Worm (Caenorhabditis elegans) whole organism, young adult: ENCODE results near the gene C04G2.10.

Experiments used
- B0035.1 ChIP-seq: sonication (generic microtip); optimal IDR thresholded peaks from 2 replicates; lab custom pipeline; 2016; ENCODE audit warnings: missing genetic modification characterization, mild to moderate bottlenecking, missing compliant biosample characterization, missing genotype, missing genetic modification reagents
- F22D6.2 ChIP-seq: sonication (generic microtip); optimal IDR thresholded peaks from 2 replicates; lab custom pipeline; 2016; ENCODE audit warnings: mild to moderate bottlenecking, missing genetic modification characterization, missing compliant biosample characterization
- F33H1.4 ChIP-seq: fragments of 200-800 bp; sonication (Bioruptor generic); IDR thresholded peaks from 2 replicates; pipeline ENCODE4 v1.3.6; 2022; ENCODE audit warnings: missing genetic modification reagents, missing genetic modification characterization, missing compliant biosample characterization
- F37B4.10 ChIP-seq: fragments of 200-800 bp; sonication (Bioruptor generic); IDR thresholded peaks from 2 replicates; pipeline ENCODE4 v1.3.6; 2022; ENCODE audit warnings: missing genetic modification characterization, missing compliant biosample characterization
- F49E8.2 ChIP-seq: sonication (generic microtip); optimal IDR thresholded peaks from 3 replicates; lab custom pipeline; 2017; ENCODE audit warnings: missing genetic modification characterization, mild to moderate bottlenecking, missing compliant biosample characterization, antibody characterized with exemption, moderate library complexity; ENCODE audit not compliant: insufficient read depth
- F57A8.1 ChIP-seq: fragments of 200-800 bp; sonication (Bioruptor generic); optimal IDR thresholded peaks from 2 replicates; lab custom pipeline; 2018; ENCODE audit warnings: mild to moderate bottlenecking, missing genetic modification characterization, moderate library complexity, missing compliant biosample characterization
- K11D2.4 ChIP-seq: fragments of 200-800 bp; sonication (Bioruptor generic); IDR thresholded peaks from 2 replicates; pipeline ENCODE4 v1.3.6; 2022; ENCODE audit warnings: missing genetic modification reagents, missing genetic modification characterization, missing compliant biosample characterization
- T07F8.4 ChIP-seq: sonication (generic microtip); optimal IDR thresholded peaks from 2 replicates; lab custom pipeline; 2016; ENCODE audit warnings: mild to moderate bottlenecking, missing genetic modification characterization, moderate library complexity, missing compliant biosample characterization
- Y53G8AR.9 ChIP-seq: fragments of 200-800 bp; sonication (Bioruptor generic); conservative IDR thresholded peaks from 2 replicates; pipeline ENCODE4 v1.3.6; 2022; ENCODE audit warnings: missing genetic modification reagents, missing genetic modification characterization, missing compliant biosample characterization
- Y56A3A.18 ChIP-seq: fragments of 200-800 bp; sonication (Bioruptor generic); IDR thresholded peaks from 2 replicates; pipeline ENCODE4 v1.3.6; 2022; ENCODE audit warnings: missing genetic modification reagents, missing genetic modification characterization, missing compliant biosample characterization
- akir-1 ChIP-seq: fragments of 200-800 bp; sonication (Bioruptor generic); optimal IDR thresholded peaks from 2 replicates; lab custom pipeline; 2018; ENCODE audit warnings: mild to moderate bottlenecking, missing genetic modification characterization, moderate library complexity, missing compliant biosample characterization
- atf-7 ChIP-seq: sonication (generic microtip); optimal IDR thresholded peaks from 2 replicates; lab custom pipeline; 2017; ENCODE audit warnings: mild to moderate bottlenecking, missing genetic modification characterization, missing compliant biosample characterization
- athp-1 ChIP-seq: sonication (generic microtip); optimal IDR thresholded peaks from 2 replicates; lab custom pipeline; 2017; ENCODE audit warnings: mild to moderate bottlenecking, missing genetic modification characterization, missing compliant biosample characterization
- attf-3 ChIP-seq: fragments of 200-800 bp; sonication (Bioruptor generic); conservative IDR thresholded peaks from 2 replicates; pipeline ENCODE4 v1.3.6; 2022; ENCODE audit warnings: missing genetic modification reagents, missing genetic modification characterization, missing compliant biosample characterization
- bed-2 ChIP-seq: fragments of 200-800 bp; sonication (Bioruptor generic); IDR thresholded peaks from 2 replicates; pipeline ENCODE4 v1.3.6; 2022; ENCODE audit warnings: missing genetic modification reagents, missing genetic modification characterization, missing compliant biosample characterization
- cebp-1 ChIP-seq, 2 experiments: fragments of 200-800 bp in 1 of 2; sonication (Bioruptor generic) in 1 of 2; sonication (generic microtip) in 1 of 2; IDR thresholded peaks in 1 of 2; optimal IDR thresholded peaks in 1 of 2; 2 replicates each; pipeline versions ENCODE4 v1.3.6 to Lab custom; 2017 to 2022; ENCODE audit warnings: missing compliant biosample characterization in 2 of 2, missing genetic modification characterization in 2 of 2, mild to moderate bottlenecking in 1 of 2, missing genetic modification reagents in 1 of 2, moderate library complexity in 1 of 2
- dox-1 ChIP-seq: fragments of 200-800 bp; sonication (Bioruptor generic); IDR thresholded peaks from 2 replicates; pipeline ENCODE4 v1.3.6; 2022; ENCODE audit warnings: missing genetic modification reagents, missing genetic modification characterization, missing compliant biosample characterization
- egl-44 ChIP-seq: fragments of 200-800 bp; sonication (Bioruptor generic); IDR thresholded peaks from 2 replicates; pipeline ENCODE4 v1.3.6; 2022; ENCODE audit warnings: missing genetic modification reagents, missing genetic modification characterization, missing compliant biosample characterization
- gei-17 ChIP-seq: fragments of 200-800 bp; sonication (Bioruptor generic); optimal IDR thresholded peaks from 2 replicates; lab custom pipeline; 2018; ENCODE audit warnings: mild to moderate bottlenecking, missing genetic modification characterization, missing compliant biosample characterization
- let-526 ChIP-seq: fragments of 200-800 bp; sonication (Bioruptor generic); IDR thresholded peaks from 2 replicates; pipeline ENCODE4 v1.3.6; 2022; ENCODE audit warnings: missing genetic modification reagents, missing genetic modification characterization, missing compliant biosample characterization
- let-607 ChIP-seq, 2 experiments: fragments of 200-800 bp in 1 of 2; sonication (Bioruptor generic) in 1 of 2; sonication (generic microtip) in 1 of 2; optimal IDR thresholded peaks; 2 replicates each; lab custom pipeline; 2016 to 2018; ENCODE audit warnings: mild to moderate bottlenecking in 2 of 2, missing compliant biosample characterization in 2 of 2, missing genetic modification characterization in 2 of 2, moderate library complexity in 2 of 2, missing genotype in 1 of 2
- lin-26 ChIP-seq: fragments of 200-800 bp; sonication (Bioruptor generic); IDR thresholded peaks from 2 replicates; pipeline ENCODE4 v1.3.6; 2022; ENCODE audit warnings: missing genetic modification reagents, missing genetic modification characterization, missing compliant biosample characterization
- lin-35 ChIP-seq, 3 experiments: fragments of 150-350 bp in 2 of 3; sonication (generic microtip) in 1 of 3; optimal IDR thresholded peaks; 2 replicates each; lab custom pipeline; 2014 to 2018; ENCODE audit warnings: missing biosample characterization in 3 of 3, missing genetic modification characterization in 3 of 3, missing genetic modification reagents in 3 of 3
- lsl-1 ChIP-seq: fragments of 200-800 bp; sonication (Bioruptor generic); optimal IDR thresholded peaks from 2 replicates; lab custom pipeline; 2018; ENCODE audit warnings: mild to moderate bottlenecking, missing genetic modification characterization, moderate library complexity, missing compliant biosample characterization
- lsy-27 ChIP-seq: sonication (generic microtip); optimal IDR thresholded peaks from 2 replicates; lab custom pipeline; 2017; ENCODE audit warnings: missing genetic modification characterization, mild to moderate bottlenecking, missing compliant biosample characterization, antibody characterized with exemption, missing genotype, borderline replicate concordance; ENCODE audit not compliant: insufficient read depth
- madf-6 ChIP-seq: fragments of 200-800 bp; sonication (Bioruptor generic); IDR thresholded peaks from 2 replicates; pipeline ENCODE4 v1.3.6; 2022; ENCODE audit warnings: missing genetic modification reagents, missing genetic modification characterization, missing compliant biosample characterization
- madf-8 ChIP-seq: fragments of 200-800 bp; sonication (Bioruptor generic); conservative IDR thresholded peaks from 2 replicates; pipeline ENCODE4 v1.3.6; 2022; ENCODE audit warnings: missing genetic modification reagents, missing genetic modification characterization, missing compliant biosample characterization
- mel-28 ChIP-seq: sonication (generic microtip); optimal IDR thresholded peaks from 2 replicates; lab custom pipeline; 2016; ENCODE audit warnings: borderline replicate concordance, mild to moderate bottlenecking, missing genetic modification characterization, missing compliant biosample characterization
- mes-4 ChIP-seq: sonication (generic microtip); optimal IDR thresholded peaks from 2 replicates; lab custom pipeline; 2016; ENCODE audit warnings: missing genotype, missing genetic modification characterization, missing compliant biosample characterization
- nfya-1 ChIP-seq: sonication (generic microtip); optimal IDR thresholded peaks from 2 replicates; lab custom pipeline; 2017; ENCODE audit warnings: antibody characterized with exemption, missing compliant biosample characterization, missing genetic modification characterization, borderline replicate concordance; ENCODE audit not compliant: insufficient read depth
- nhr-120 ChIP-seq: fragments of 200-800 bp; sonication (Bioruptor generic); IDR thresholded peaks from 2 replicates; pipeline ENCODE4 v1.3.6; 2022; ENCODE audit warnings: missing genetic modification characterization, missing compliant biosample characterization
- nhr-90 ChIP-seq: sonication (generic microtip); optimal IDR thresholded peaks from 2 replicates; lab custom pipeline; 2016; ENCODE audit warnings: missing genotype, mild to moderate bottlenecking, missing genetic modification characterization, missing compliant biosample characterization
- pbrm-1 ChIP-seq: fragments of 200-800 bp; sonication (Bioruptor generic); IDR thresholded peaks from 2 replicates; pipeline ENCODE4 v1.3.6; 2022; ENCODE audit warnings: missing genetic modification reagents, missing genetic modification characterization, missing compliant biosample characterization
- rec-8 ChIP-seq, 2 experiments: sonication (generic microtip); optimal IDR thresholded peaks; 2 replicates each; lab custom pipeline; 2016; ENCODE audit warnings: mild to moderate bottlenecking in 2 of 2, missing genetic modification characterization in 2 of 2, missing genetic modification reagents in 2 of 2, missing genotype in 2 of 2, missing biosample characterization in 1 of 2, missing compliant biosample characterization in 1 of 2, moderate library complexity in 1 of 2
- repo-1 ChIP-seq: sonication (generic microtip); optimal IDR thresholded peaks from 2 replicates; lab custom pipeline; 2017; ENCODE audit warnings: mild to moderate bottlenecking, missing genetic modification characterization, missing compliant biosample characterization
- rpc-1 ChIP-seq, 2 experiments: fragments of 150-350 bp in 1 of 2; sonication (generic microtip) in 1 of 2; optimal IDR thresholded peaks; 2 replicates each; lab custom pipeline; 2014 to 2018; ENCODE audit warnings: missing biosample characterization in 1 of 2, missing genetic modification characterization in 1 of 2, missing genetic modification reagents in 1 of 2, missing genotype in 1 of 2
- sdz-38 ChIP-seq: sonication (generic microtip); optimal IDR thresholded peaks from 2 replicates; lab custom pipeline; 2016; ENCODE audit warnings: missing genotype, missing genetic modification characterization, missing compliant biosample characterization
- snpc-1.1 ChIP-seq: sonication (generic microtip); optimal IDR thresholded peaks from 2 replicates; lab custom pipeline; 2017; ENCODE audit warnings: missing genetic modification characterization, mild to moderate bottlenecking, missing compliant biosample characterization, antibody characterized with exemption, moderate library complexity, missing genotype, missing genetic modification reagents; ENCODE audit not compliant: insufficient read depth
- snpc-1.3 ChIP-seq: sonication (generic microtip); optimal IDR thresholded peaks from 2 replicates; lab custom pipeline; 2017; ENCODE audit warnings: missing genetic modification characterization, mild to moderate bottlenecking, missing compliant biosample characterization, antibody characterized with exemption, moderate library complexity, missing genotype, missing genetic modification reagents; ENCODE audit not compliant: insufficient read depth
- snpc-3.4 ChIP-seq: sonication (generic microtip); optimal IDR thresholded peaks from 2 replicates; lab custom pipeline; 2017; ENCODE audit warnings: missing genetic modification characterization, mild to moderate bottlenecking, missing compliant biosample characterization, antibody characterized with exemption, moderate library complexity, missing genotype, missing genetic modification reagents
- tbp1 ChIP-seq: fragments of 200-800 bp; sonication (Bioruptor generic); optimal IDR thresholded peaks from 2 replicates; lab custom pipeline; 2018; ENCODE audit warnings: mild to moderate bottlenecking, missing genetic modification characterization, missing compliant biosample characterization
- tbx-9 ChIP-seq: sonication (generic microtip); optimal IDR thresholded peaks from 2 replicates; lab custom pipeline; 2016; ENCODE audit warnings: borderline replicate concordance, missing genetic modification characterization, inconsistent platforms, missing compliant biosample characterization
- ztf-22 ChIP-seq: fragments of 200-800 bp; sonication (Bioruptor generic); optimal IDR thresholded peaks from 2 replicates; lab custom pipeline; 2018; ENCODE audit warnings: mild to moderate bottlenecking, missing genetic modification characterization, moderate library complexity, missing compliant biosample characterization
- ztf-25 ChIP-seq: fragments of 200-800 bp; sonication (Bioruptor generic); IDR thresholded peaks from 2 replicates; pipeline ENCODE4 v1.3.6; 2022; ENCODE audit warnings: missing genetic modification reagents, missing genetic modification characterization, missing compliant biosample characterization
- ztf-28 ChIP-seq: fragments of 200-800 bp; sonication (Bioruptor generic); IDR thresholded peaks from 2 replicates; pipeline ENCODE4 v1.3.6; 2022; ENCODE audit warnings: missing genetic modification reagents, missing genetic modification characterization, missing compliant biosample characterization
- ztf-3 ChIP-seq: fragments of 200-800 bp; sonication (Bioruptor generic); optimal IDR thresholded peaks from 2 replicates; lab custom pipeline; 2018; ENCODE audit warnings: mild to moderate bottlenecking, missing genetic modification characterization, missing compliant biosample characterization

Gene C04G2.10

ce11 chrIV:10157034-10157433 lies 41.8 kb downstream of the C04G2.10 start (continued):
- TF ChIP-seq snpc-1.3 (tag; lab: Kevin White, UChicago) (peak; percentile 6), atf-7 (tag; lab: Kevin White, UChicago) (no peak), rpc-1 (optimal IDR thresholded peaks at IDR 0.05; lab: Kevin White, UChicago) (no peak), rpc-1 (tag; optimal IDR thresholded peaks at IDR 0.05; lab: Kevin White, UChicago) (no peak), lin-35 (GFP tag; optimal IDR thresholded peaks at IDR 0.05; lab: Kevin White, UChicago) (no peak), cebp-1 (GFP tag; IDR thresholded peaks at IDR 0.05; lab: Robert Waterston, UW) (no peak), cebp-1 (tag; optimal IDR thresholded peaks at IDR 0.05; lab: Kevin White, UChicago) (no peak), sdz-38 (tag; lab: Kevin White, UChicago) (no peak), mes-4 (no peak), nfya-1 (no peak), repo-1 (tag; lab: Kevin White, UChicago) (no peak), madf-8 (GFP tag; lab: Robert Waterston, UW) (peak; percentile 78), gei-17 (GFP tag; lab: Kevin White, UChicago) (no peak), ztf-22 (GFP tag; lab: Kevin White, UChicago) (no peak), F57A8.1 (GFP tag; lab: Kevin White, UChicago) (no peak), tbx-9 (no peak), let-607 (tag; optimal IDR thresholded peaks at IDR 0.05; lab: Kevin White, UChicago) (no peak), attf-3 (GFP tag; lab: Robert Waterston, UW) (no peak), B0035.1 (no peak), ztf-3 (GFP tag; lab: Kevin White, UChicago) (no peak), athp-1 (tag; lab: Kevin White, UChicago) (no peak), F49E8.2 (tag; lab: Kevin White, UChicago) (peak; percentile 31), bed-2 (GFP tag; lab: Robert Waterston, UW) (no peak), tbp1 (GFP tag; lab: Kevin White, UChicago) (no peak), let-526 (GFP tag; lab: Robert Waterston, UW) (no peak), madf-6 (GFP tag; lab: Robert Waterston, UW) (peak; percentile 90), F22D6.2 (no peak), nhr-120 (no peak), ztf-28 (no peak), F33H1.4 (GFP tag; lab: Robert Waterston, UW) (peak; percentile 90), K11D2.4 (GFP tag; lab: Robert Waterston, UW) (no peak), Y53G8AR.9 (GFP tag; lab: Robert Waterston, UW) (no peak), T07F8.4 (tag; lab: Kevin White, UChicago) (no peak), snpc-1.1 (tag; lab: Kevin White, UChicago) (no peak), ztf-25 (GFP tag; lab: Robert Waterston, UW) (no peak), lsy-27 (tag; lab: Kevin White, UChicago) (no peak), F37B4.10 (GFP tag; lab: Robert Waterston, UW) (no peak), pbrm-1 (peak; percentile 42; the same call in 1 of the 2 replicates), nhr-90 (tag; lab: Kevin White, UChicago) (no peak), rec-8 (tag; optimal IDR thresholded peaks at IDR 0.05; lab: Kevin White, UChicago) (no peak), akir-1 (GFP tag; lab: Kevin White, UChicago) (no peak), snpc-3.4 (tag; lab: Kevin White, UChicago) (no peak), egl-44 (GFP tag; lab: Robert Waterston, UW) (no peak), Y56A3A.18 (GFP tag; lab: Robert Waterston, UW) (no peak), mel-28 (tag; lab: Kevin White, UChicago) (no peak), dox-1 (GFP tag; lab: Robert Waterston, UW) (0 out of 2 replicates have a peak, but pooled peaks have one; percentile 30), lin-26 (GFP tag; lab: Robert Waterston, UW) (no peak), lsl-1 (GFP tag; lab: Kevin White, UChicago) (peak; percentile 95)
